Fruit fly (Drosophila melanogaster): ENCODE results near the gene CG10969.

The CG10969 gene

DNA sequence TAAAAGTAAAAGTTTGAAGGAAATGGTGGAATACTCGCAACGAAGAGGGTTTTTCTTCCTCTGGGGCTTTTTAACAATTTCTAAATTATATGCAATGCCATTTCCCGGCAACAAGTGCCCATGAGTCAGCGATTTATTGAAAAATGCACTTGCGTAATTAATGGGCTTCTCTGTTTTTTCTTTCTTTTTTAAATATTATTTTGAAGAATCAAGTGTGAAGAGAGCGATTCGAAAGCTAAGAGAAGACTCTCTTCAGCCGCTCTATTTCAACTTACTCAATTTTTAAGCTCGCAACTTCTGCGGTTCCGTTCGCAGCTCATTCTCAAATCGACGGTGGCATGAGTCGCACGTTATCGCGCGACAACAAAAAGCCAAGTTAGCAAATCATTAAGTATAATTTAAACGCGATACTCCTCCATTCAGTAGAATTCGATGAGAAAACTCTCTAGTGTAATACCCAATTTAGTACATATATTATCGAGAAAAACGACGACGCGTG is 9.0 kb upstream of the CG10969 start, which contains the start of gene CG42709 (continued):
- TF ChIP-seq CG2129 (GFP tag; IDR thresholded peaks at IDR 0.05; ENCODE audit: partially characterized antibody) (no peak), eyg (GFP tag; optimal IDR thresholded peaks at IDR 0.05) (no peak), CG18764 (GFP tag; optimal IDR thresholded peaks at IDR 0.05) (no peak), gcm2 (GFP tag; optimal IDR thresholded peaks at IDR 0.05) (no peak), E2f2 (GFP tag; IDR thresholded peaks at IDR 0.05) (no peak), tio (GFP tag; optimal IDR thresholded peaks at IDR 0.05) (no peak), CG18262 (tag; optimal IDR thresholded peaks at IDR 0.05) (no peak), Drgx (GFP tag; IDR thresholded peaks at IDR 0.05) (peak; percentile 31; the same call in 1 of the 2 replicates), CG14441 (GFP tag; IDR thresholded peaks at IDR 0.05) (0 out of 2 replicates have a peak, but pooled peaks have one; percentile 14), Nf-YB (GFP tag; optimal IDR thresholded peaks at IDR 0.05) (no peak), dpn (GFP tag; optimal IDR thresholded peaks at IDR 0.05) (no peak), Rfx (GFP tag; IDR thresholded peaks at IDR 0.05) (no peak), usp (GFP tag; optimal IDR thresholded peaks at IDR 0.05) (no peak), pfk (GFP tag; optimal IDR thresholded peaks at IDR 0.05) (no peak), CG30403 (GFP tag; optimal IDR thresholded peaks at IDR 0.05) (no peak), CG17568 (GFP tag; optimal IDR thresholded peaks at IDR 0.05) (no peak), D19B (GFP tag; optimal IDR thresholded peaks at IDR 0.05) (no peak), Dfd (GFP tag; optimal IDR thresholded peaks at IDR 0.05) (no peak), emc (GFP tag; optimal IDR thresholded peaks at IDR 0.05) (no peak), fd102C (GFP tag; optimal IDR thresholded peaks at IDR 0.05) (no peak), mam (GFP tag; optimal IDR thresholded peaks at IDR 0.05) (no peak), en (GFP tag; optimal IDR thresholded peaks at IDR 0.05) (no peak), CG2199 (GFP tag; IDR thresholded peaks at IDR 0.05) (0 out of 3 replicates have a peak, but pooled peaks have one; percentile 32), ci (GFP tag; IDR thresholded peaks at IDR 0.05) (peak; percentile 19; the same call in 1 of the 3 replicates), CrebB (tag; optimal IDR thresholded peaks at IDR 0.05) (no peak), sob (GFP tag; IDR thresholded peaks at IDR 0.05) (no peak), phol (tag; optimal IDR thresholded peaks at IDR 0.05) (no peak), CG9437 (GFP tag; optimal IDR thresholded peaks at IDR 0.05) (no peak), CG4404 (GFP tag; IDR thresholded peaks at IDR 0.05) (no peak), B-H2 (GFP tag; optimal IDR thresholded peaks at IDR 0.05) (no peak), CG1529 (GFP tag; optimal IDR thresholded peaks at IDR 0.05) (no peak), CG6689 (GFP tag; IDR thresholded peaks at IDR 0.05) (no peak), nerfin-1 (tag; optimal IDR thresholded peaks at IDR 0.05) (no peak), unpg (GFP tag; optimal IDR thresholded peaks at IDR 0.05) (no peak), Spps (tag; optimal IDR thresholded peaks at IDR 0.05) (no peak), Dip2 (GFP tag; IDR thresholded peaks at IDR 0.05) (no peak), exex (tag; optimal IDR thresholded peaks at IDR 0.05) (peak; percentile 61), danr (GFP tag; IDR thresholded peaks at IDR 0.05) (no peak), zen2 (GFP tag; IDR thresholded peaks at IDR 0.05; ENCODE audit: partially characterized antibody) (peak; percentile 21; the same call in 1 of the 3 replicates), CG12744 (GFP tag; optimal IDR thresholded peaks at IDR 0.05) (no peak), CG5953 (GFP tag; IDR thresholded peaks at IDR 0.05) (no peak), chn (GFP tag; optimal IDR thresholded peaks at IDR 0.05) (no peak), MESR4 (GFP tag; optimal IDR thresholded peaks at IDR 0.05) (no peak), fd64A (GFP tag; optimal IDR thresholded peaks at IDR 0.05) (no peak), GATAe (GFP tag; conservative IDR thresholded peaks at IDR 0.05) (no peak), CG3995 (GFP tag; optimal IDR thresholded peaks at IDR 0.05) (no peak), Nf-YC (tag; optimal IDR thresholded peaks at IDR 0.05) (no peak), CG18011 (GFP tag; optimal IDR thresholded peaks at IDR 0.05) (no peak), CG9797 (GFP tag; optimal IDR thresholded peaks at IDR 0.05) (no peak), CG13424 (tag; optimal IDR thresholded peaks at IDR 0.05) (no peak), fd3F (GFP tag; optimal IDR thresholded peaks at IDR 0.05) (no peak), bab2 (GFP tag; optimal IDR thresholded peaks at IDR 0.05) (no peak)
